Fruit fly (Drosophila melanogaster) whole organism, embryonic: ENCODE results near the gene CG4629.

Experiments
- Bdp1 ChIP-seq: fragments of 200-800 bp; sonication (Bioruptor generic); optimal IDR thresholded peaks from 3 replicates; lab custom pipeline; 2016; ENCODE audit warnings: missing biosample characterization, missing genetic modification characterization
- Bteb2 ChIP-seq: fragments of 200-800 bp; sonication (Bioruptor generic); optimal IDR thresholded peaks from 2 replicates; lab custom pipeline; 2016; ENCODE audit warnings: missing biosample characterization, missing genetic modification characterization
- CG10462 ChIP-seq: fragments of 200-800 bp; sonication (Bioruptor generic); optimal IDR thresholded peaks from 2 replicates; lab custom pipeline; 2016; ENCODE audit warnings: missing biosample characterization, missing genetic modification characterization
- CG10543 ChIP-seq: fragments of 200-800 bp; sonication (Bioruptor generic); optimal IDR thresholded peaks from 3 replicates; lab custom pipeline; 2017; ENCODE audit warnings: missing biosample characterization, mild to moderate bottlenecking, missing genetic modification characterization, moderate library complexity
- CG11504 ChIP-seq: fragments of 200-800 bp; sonication (Bioruptor generic); optimal IDR thresholded peaks from 3 replicates; lab custom pipeline; 2019; ENCODE audit warnings: missing biosample characterization, mild to moderate bottlenecking, missing genetic modification characterization, moderate library complexity
- CG11695 ChIP-seq: fragments of 200-800 bp; sonication (Bioruptor generic); IDR thresholded peaks from 3 replicates; pipeline ENCODE4 v1.3.6; 2022; ENCODE audit warnings: missing biosample characterization, missing genetic modification characterization
- CG12236 ChIP-seq: fragments of 200-800 bp; sonication (Bioruptor generic); optimal IDR thresholded peaks from 2 replicates; lab custom pipeline; 2016; ENCODE audit warnings: missing biosample characterization, missing genetic modification characterization
- CG12391 ChIP-seq: fragments of 200-800 bp; sonication (Bioruptor generic); optimal IDR thresholded peaks from 3 replicates; lab custom pipeline; 2018; ENCODE audit warnings: missing biosample characterization, mild to moderate bottlenecking, missing genetic modification characterization, moderate library complexity
- CG14667 ChIP-seq: fragments of 200-800 bp; sonication (Bioruptor generic); IDR thresholded peaks from 2 replicates; pipeline ENCODE4 v1.3.6; 2022; ENCODE audit warnings: missing biosample characterization, missing genetic modification characterization
- CG15514 ChIP-seq: fragments of 200-800 bp; sonication (Bioruptor generic); optimal IDR thresholded peaks from 3 replicates; lab custom pipeline; 2017; ENCODE audit warnings: missing biosample characterization, missing genetic modification characterization, mild to moderate bottlenecking, moderate library complexity, missing genetic modification reagents
- CG2116 ChIP-seq: fragments of 200-800 bp; sonication (Bioruptor generic); optimal IDR thresholded peaks from 3 replicates; lab custom pipeline; 2018; ENCODE audit warnings: missing biosample characterization, mild to moderate bottlenecking, missing genetic modification characterization
- CG31224 ChIP-seq: fragments of 200-800 bp; sonication (Bioruptor generic); IDR thresholded peaks from 2 replicates; pipeline ENCODE4 v1.3.6; 2022; ENCODE audit warnings: missing biosample characterization, missing genetic modification characterization
- CG31441 ChIP-seq: fragments of 200-800 bp; sonication (Bioruptor generic); IDR thresholded peaks from 2 replicates; pipeline ENCODE4 v1.3.6; 2022; ENCODE audit warnings: missing biosample characterization, missing genetic modification characterization
- CG32767 ChIP-seq: fragments of 200-800 bp; sonication (Bioruptor generic); IDR thresholded peaks from 2 replicates; pipeline ENCODE4 v1.3.6; 2022; ENCODE audit warnings: missing biosample characterization, missing genetic modification characterization
- CG34224 ChIP-seq: fragments of 200-800 bp; sonication (Bioruptor generic); IDR thresholded peaks from 3 replicates; pipeline ENCODE4 v1.3.6; 2022; ENCODE audit warnings: missing biosample characterization, missing genetic modification characterization; ENCODE audit not compliant: partially characterized antibody
- CG4328 ChIP-seq: fragments of 200-800 bp; sonication (Bioruptor generic); optimal IDR thresholded peaks from 3 replicates; lab custom pipeline; 2017; ENCODE audit warnings: missing biosample characterization, missing genetic modification reagents, missing genetic modification characterization
- CG6175 ChIP-seq: fragments of 200-800 bp; sonication (Bioruptor generic); IDR thresholded peaks from 3 replicates; pipeline ENCODE4 v1.3.6; 2022; ENCODE audit warnings: missing biosample characterization, missing genetic modification characterization
- CG6654 ChIP-seq: fragments of 200-800 bp; sonication (Bioruptor generic); optimal IDR thresholded peaks from 2 replicates; lab custom pipeline; 2017; ENCODE audit warnings: missing biosample characterization, mild to moderate bottlenecking, missing genetic modification characterization
- CG6854 ChIP-seq: fragments of 200-800 bp; sonication (Bioruptor generic); optimal IDR thresholded peaks from 3 replicates; lab custom pipeline; 2017; ENCODE audit warnings: missing biosample characterization, mild to moderate bottlenecking, missing genetic modification characterization
- CG8290 ChIP-seq, 3 experiments: fragments of 200-800 bp; sonication (Bioruptor generic); optimal IDR thresholded peaks; 2 replicates each; lab custom pipeline; 2016 to 2019; ENCODE audit warnings: missing biosample characterization in 3 of 3, missing genetic modification characterization in 3 of 3, mild to moderate bottlenecking in 2 of 3, moderate library complexity in 1 of 3
- CG8924 ChIP-seq: fragments of 200-800 bp; optimal IDR thresholded peaks from 3 replicates; lab custom pipeline; 2019; ENCODE audit warnings: missing biosample characterization, mild to moderate bottlenecking, missing genetic modification characterization, moderate library complexity
- CG9437 ChIP-seq: fragments of 200-800 bp; sonication (Bioruptor generic); optimal IDR thresholded peaks from 2 replicates; lab custom pipeline; 2018; ENCODE audit warnings: missing biosample characterization, mild to moderate bottlenecking, missing genetic modification characterization
- CG9932 ChIP-seq: fragments of 200-800 bp; sonication (Bioruptor generic); IDR thresholded peaks from 2 replicates; pipeline ENCODE4 v1.3.6; 2022; ENCODE audit warnings: missing biosample characterization, missing genetic modification characterization
- D19B ChIP-seq: fragments of 200-800 bp; sonication (Bioruptor generic); optimal IDR thresholded peaks from 2 replicates; lab custom pipeline; 2017; ENCODE audit warnings: missing biosample characterization, mild to moderate bottlenecking, missing genetic modification characterization
- Deaf1 ChIP-seq: fragments of 200-800 bp; optimal IDR thresholded peaks from 3 replicates; lab custom pipeline; 2019; ENCODE audit warnings: missing biosample characterization, mild to moderate bottlenecking, missing genetic modification characterization, moderate library complexity
- Doc3 ChIP-seq: fragments of 200-800 bp; sonication (Bioruptor generic); IDR thresholded peaks from 3 replicates; pipeline ENCODE4 v1.3.6; 2022; ENCODE audit warnings: missing biosample characterization, missing genetic modification characterization; ENCODE audit not compliant: partially characterized antibody
- MBD-R2 ChIP-seq: fragments of 200-800 bp; sonication (Bioruptor generic); IDR thresholded peaks from 2 replicates; pipeline ENCODE4 v1.3.6; 2022; ENCODE audit warnings: missing biosample characterization, missing genetic modification characterization
- Oaz ChIP-seq: fragments of 200-800 bp; sonication (Bioruptor generic); IDR thresholded peaks from 2 replicates; pipeline ENCODE4 v1.3.6; 2022; ENCODE audit warnings: missing biosample characterization, missing genetic modification characterization
- Side ChIP-seq: fragments of 200-800 bp; sonication (Bioruptor generic); optimal IDR thresholded peaks from 2 replicates; lab custom pipeline; 2016; ENCODE audit warnings: missing biosample characterization, missing genetic modification characterization
- Sry-δ ChIP-seq: fragments of 200-800 bp; sonication (Bioruptor generic); optimal IDR thresholded peaks from 2 replicates; lab custom pipeline; 2016; ENCODE audit warnings: missing biosample characterization, missing genetic modification characterization
- Vsx1 ChIP-seq: fragments of 200-800 bp; sonication (Bioruptor generic); optimal IDR thresholded peaks from 2 replicates; lab custom pipeline; 2017; ENCODE audit warnings: missing biosample characterization, mild to moderate bottlenecking, missing genetic modification characterization, missing genetic modification reagents
- abd-A ChIP-seq: fragments of 200-800 bp; sonication (Bioruptor generic); optimal IDR thresholded peaks from 3 replicates; lab custom pipeline; 2019; ENCODE audit warnings: missing biosample characterization, mild to moderate bottlenecking, missing genetic modification characterization, moderate library complexity
- ara ChIP-seq: fragments of 200-800 bp; sonication (Bioruptor generic); IDR thresholded peaks from 2 replicates; pipeline ENCODE4 v1.3.6; 2022; ENCODE audit warnings: missing biosample characterization, missing genetic modification characterization
- bbx ChIP-seq: fragments of 200-800 bp; sonication (Bioruptor generic); IDR thresholded peaks from 2 replicates; pipeline ENCODE4 v1.3.6; 2022; ENCODE audit warnings: missing biosample characterization, missing genetic modification characterization; ENCODE audit not compliant: partially characterized antibody
- cas ChIP-seq: fragments of 200-800 bp; sonication (Bioruptor generic); IDR thresholded peaks from 2 replicates; pipeline ENCODE4 v1.3.6; 2022; ENCODE audit warnings: missing biosample characterization, missing genetic modification characterization
- crp ChIP-seq, 2 experiments: fragments of 200-800 bp; sonication (Bioruptor generic); optimal IDR thresholded peaks; 2 replicates in 1 of 2; 3 replicates in 1 of 2; lab custom pipeline; 2017; ENCODE audit warnings: missing biosample characterization in 2 of 2, missing genetic modification characterization in 2 of 2, mild to moderate bottlenecking in 1 of 2, moderate library complexity in 1 of 2
- dm ChIP-seq: fragments of 200-800 bp; sonication (Bioruptor generic); optimal IDR thresholded peaks from 3 replicates; lab custom pipeline; 2016; ENCODE audit warnings: missing biosample characterization, missing genetic modification characterization
- dysf ChIP-seq: fragments of 200-800 bp; sonication (Bioruptor generic); IDR thresholded peaks from 3 replicates; pipeline ENCODE4 v1.3.6; 2022; ENCODE audit warnings: missing biosample characterization, missing genetic modification characterization
- en ChIP-seq: fragments of 200-800 bp; sonication (Bioruptor generic); optimal IDR thresholded peaks from 2 replicates; lab custom pipeline; 2016; ENCODE audit warnings: missing biosample characterization, missing genetic modification characterization
- ewg ChIP-seq: fragments of 200-800 bp; sonication (Bioruptor generic); optimal IDR thresholded peaks from 3 replicates; lab custom pipeline; 2017; ENCODE audit warnings: mild to moderate bottlenecking, missing biosample characterization, missing genetic modification reagents, missing genetic modification characterization
- grau ChIP-seq: fragments of 200-800 bp; optimal IDR thresholded peaks from 3 replicates; lab custom pipeline; 2019; ENCODE audit warnings: missing biosample characterization, mild to moderate bottlenecking, missing genetic modification characterization, moderate library complexity
- jumu ChIP-seq: fragments of 200-800 bp; sonication (Bioruptor generic); optimal IDR thresholded peaks from 3 replicates; lab custom pipeline; 2016; ENCODE audit warnings: missing biosample characterization, missing genetic modification characterization
- lola ChIP-seq, 3 experiments: fragments of >200 bp in 2 of 3; fragments of 200-800 bp in 1 of 3; sonication (Bioruptor generic) in 1 of 3; optimal IDR thresholded peaks; 2 replicates each; lab custom pipeline; 2017 to 2019; ENCODE audit warnings: missing biosample characterization in 3 of 3, missing genetic modification characterization in 3 of 3, mild to moderate bottlenecking in 1 of 3, moderate library complexity in 1 of 3
- nerfin-2 ChIP-seq: fragments of 200-800 bp; sonication (Bioruptor generic); IDR thresholded peaks from 2 replicates; pipeline ENCODE4 v1.3.6; 2022; ENCODE audit warnings: missing biosample characterization, missing genetic modification characterization; ENCODE audit not compliant: partially characterized antibody
- onecut ChIP-seq: fragments of 200-800 bp; sonication (Bioruptor generic); IDR thresholded peaks from 2 replicates; pipeline ENCODE4 v1.3.6; 2022; ENCODE audit warnings: missing biosample characterization, missing genetic modification characterization
- scrt ChIP-seq: fragments of 200-800 bp; sonication (Bioruptor generic); optimal IDR thresholded peaks from 2 replicates; lab custom pipeline; 2018; ENCODE audit warnings: missing biosample characterization, mild to moderate bottlenecking, missing genetic modification characterization, moderate library complexity
- sim ChIP-seq: fragments of 200-800 bp; sonication (Bioruptor generic); IDR thresholded peaks from 2 replicates; pipeline ENCODE4 v1.3.6; 2022; ENCODE audit warnings: missing biosample characterization, missing genetic modification characterization
- slou ChIP-seq: fragments of 200-800 bp; sonication (Bioruptor generic); optimal IDR thresholded peaks from 3 replicates; lab custom pipeline; 2016; ENCODE audit warnings: missing biosample characterization, missing genetic modification characterization
- yki ChIP-seq: fragments of >200 bp; optimal IDR thresholded peaks from 3 replicates; lab custom pipeline; 2018

The CG4629 gene

dm6 chr2L:1048846-1049245 is 53.5 kb downstream of the CG4629 start:
- TF ChIP-seq yki (lab: Kevin White, UChicago) (no peak), abd-A (tag; lab: Kevin White, UChicago) (peak; percentile 42), lola (GFP tag; optimal IDR thresholded peaks at IDR 0.05; lab: Kevin White, UChicago) (peak in 1 of 3 experiments; percentile 3), MBD-R2 (GFP tag; lab: Robert Waterston, UW) (peak; percentile 32; the same call in 1 of the 2 replicates), onecut (GFP tag; lab: Robert Waterston, UW) (peak; percentile 97), CG31224 (GFP tag; lab: Robert Waterston, UW) (peak; percentile 65), CG15514 (peak; percentile 59), CG6175 (0 out of 3 replicates have a peak, but pooled peaks have one; percentile 9), ara (GFP tag; lab: Robert Waterston, UW) (no peak), grau (tag; lab: Kevin White, UChicago) (no peak), ewg (peak; percentile 97), CG34224 (GFP tag; lab: Robert Waterston, UW) (peak; percentile 15; the same call in 1 of the 3 replicates), sim (GFP tag; lab: Robert Waterston, UW) (no peak), Deaf1 (tag; lab: Kevin White, UChicago) (peak; percentile 90), CG9932 (GFP tag; lab: Robert Waterston, UW) (peak; percentile 3; the same call in 1 of the 2 replicates), cas (no peak), scrt (peak; percentile 100), nerfin-2 (GFP tag; lab: Robert Waterston, UW) (peak; percentile 32; the same call in 1 of the 2 replicates), CG6654 (GFP tag; lab: Kevin White, UChicago) (peak; percentile 77), CG14667 (GFP tag; lab: Robert Waterston, UW) (no peak), crp (GFP tag; optimal IDR thresholded peaks at IDR 0.05; lab: Kevin White, UChicago) (peak in 1 of 2 experiments; percentile 15)

- TF ChIP-seq Bdp1 (GFP tag; lab: Kevin White, UChicago), result no peak
- TF ChIP-seq CG14667 (GFP tag; lab: Robert Waterston, UW), result no peak
- no peak for TF ChIP-seq Side (GFP tag; lab: Kevin White, UChicago)
- 0 out of 2 replicates have a peak, but pooled peaks have one; percentile 31 for TF ChIP-seq CG31441 (GFP tag; lab: Robert Waterston, UW)
- peak; percentile 63 for TF ChIP-seq CG6854 (GFP tag; lab: Kevin White, UChicago)
- no peak for TF ChIP-seq CG11695 (GFP tag; lab: Robert Waterston, UW)
- no peak for TF ChIP-seq dm (GFP tag; lab: Kevin White, UChicago)
- no peak for TF ChIP-seq CG32767 (GFP tag; lab: Robert Waterston, UW)
- no peak for TF ChIP-seq nerfin-2 (GFP tag; lab: Robert Waterston, UW)
- TF ChIP-seq CG12236 (GFP tag; lab: Kevin White, UChicago), result no peak
- TF ChIP-seq Oaz (GFP tag; lab: Robert Waterston, UW), result no peak
- TF ChIP-seq Vsx1 (GFP tag; lab: Kevin White, UChicago), result no peak
- TF ChIP-seq CG12391 (tag; lab: Kevin White, UChicago), result no peak
- TF ChIP-seq jumu, result no peak
- TF ChIP-seq CG2116, result no peak
- no peak for TF ChIP-seq CG8290 (GFP tag; optimal IDR thresholded peaks at IDR 0.05; lab: Kevin White, UChicago)
- no peak for TF ChIP-seq CG8290 (tag; optimal IDR thresholded peaks at IDR 0.05; lab: Kevin White, UChicago)
- TF ChIP-seq Sry-δ (GFP tag; lab: Kevin White, UChicago), result no peak
- TF ChIP-seq Doc3, result no peak
- TF ChIP-seq bbx, result no peak
- TF ChIP-seq slou (GFP tag; lab: Kevin White, UChicago), result peak; percentile 43
- no peak for TF ChIP-seq CG10543
- TF ChIP-seq en (GFP tag; lab: Kevin White, UChicago), result no peak
- TF ChIP-seq D19B, result peak; percentile 91
- no peak for TF ChIP-seq Bteb2 (GFP tag; lab: Kevin White, UChicago)
- no peak for TF ChIP-seq CG9437 (GFP tag; lab: Kevin White, UChicago)
- TF ChIP-seq CG11504 (tag; lab: Kevin White, UChicago), result peak; percentile 54
- no peak for TF ChIP-seq CG8924 (tag; lab: Kevin White, UChicago)
- TF ChIP-seq dysf (GFP tag; lab: Robert Waterston, UW), result no peak
- TF ChIP-seq CG4328 (GFP tag; lab: Kevin White, UChicago), result no peak
- TF ChIP-seq lola (GFP tag; optimal IDR thresholded peaks at IDR 0.05; lab: Kevin White, UChicago), result no peak
- no peak for TF ChIP-seq CG10462 (GFP tag; lab: Kevin White, UChicago)
Measured at dm6 chr2L:1048427-1048826, 53.9 kb downstream of the CG4629 start.
